Fruit fly (Drosophila melanogaster) whole organism, prepupa: ENCODE measurements around the gene CG14362.

Experiments
- CG16779 ChIP-seq: fragments of 200-800 bp; sonication (Bioruptor generic); optimal IDR thresholded peaks from 3 replicates; lab custom pipeline; 2017; ENCODE audit warnings: missing biosample characterization, mild to moderate bottlenecking, missing genetic modification characterization
- CG32006 ChIP-seq: fragments of 200-800 bp; sonication (Bioruptor generic); optimal IDR thresholded peaks from 3 replicates; lab custom pipeline; 2017; ENCODE audit warnings: missing biosample characterization, mild to moderate bottlenecking, missing genetic modification characterization
- CG6276 ChIP-seq: fragments of 200-800 bp; sonication (Bioruptor generic); optimal IDR thresholded peaks from 2 replicates; lab custom pipeline; 2017; ENCODE audit warnings: missing biosample characterization, mild to moderate bottlenecking, missing genetic modification characterization
- CG8119 ChIP-seq: fragments of 200-800 bp; sonication (Bioruptor generic); IDR thresholded peaks from 3 replicates; pipeline ENCODE4 v1.3.6; 2022; ENCODE audit warnings: missing biosample characterization, missing genetic modification characterization
- Eip93F ChIP-seq: fragments of 200-800 bp; sonication (Bioruptor generic); optimal IDR thresholded peaks from 2 replicates; lab custom pipeline; 2016; ENCODE audit warnings: missing biosample characterization, mild to moderate bottlenecking, missing genetic modification characterization
- Gug ChIP-seq: fragments of 200-800 bp; sonication (Bioruptor generic); IDR thresholded peaks from 2 replicates; pipeline ENCODE4 v1.3.6; 2022; ENCODE audit warnings: missing biosample characterization, missing genetic modification characterization
- Lpt ChIP-seq: fragments of 200-800 bp; sonication (Bioruptor generic); optimal IDR thresholded peaks from 3 replicates; lab custom pipeline; 2016; ENCODE audit warnings: missing biosample characterization, missing genetic modification characterization
- Sox14 ChIP-seq: fragments of 200-800 bp; sonication (Bioruptor generic); optimal IDR thresholded peaks from 3 replicates; lab custom pipeline; 2016; ENCODE audit warnings: missing biosample characterization, missing genetic modification characterization
- acj6 ChIP-seq: fragments of 200-800 bp; sonication (Bioruptor generic); optimal IDR thresholded peaks from 3 replicates; lab custom pipeline; 2016; ENCODE audit warnings: missing biosample characterization, missing genetic modification characterization
- esn ChIP-seq: fragments of 200-800 bp; sonication (Bioruptor generic); optimal IDR thresholded peaks from 2 replicates; lab custom pipeline; 2016; ENCODE audit warnings: missing biosample characterization, mild to moderate bottlenecking, missing genetic modification characterization, moderate library complexity
- lz ChIP-seq: fragments of 200-800 bp; sonication (Bioruptor generic); optimal IDR thresholded peaks from 3 replicates; lab custom pipeline; 2016; ENCODE audit warnings: missing biosample characterization, missing genetic modification characterization
- net ChIP-seq: fragments of 200-800 bp; sonication (Bioruptor generic); optimal IDR thresholded peaks from 3 replicates; lab custom pipeline; 2016; ENCODE audit warnings: missing biosample characterization, missing genetic modification characterization
- spab ChIP-seq: fragments of 200-800 bp; sonication (Bioruptor generic); optimal IDR thresholded peaks from 2 replicates; lab custom pipeline; 2017; ENCODE audit warnings: missing biosample characterization, mild to moderate bottlenecking, missing genetic modification characterization, missing genetic modification reagents
- vri ChIP-seq: fragments of 200-800 bp; sonication (Bioruptor generic); optimal IDR thresholded peaks from 3 replicates; lab custom pipeline; 2016; ENCODE audit warnings: missing biosample characterization, mild to moderate bottlenecking, missing genetic modification characterization

dm6 chr3R:13857339-13857738 is 2.1 kb upstream of the CG14362 start:
- peak; percentile 8 for TF ChIP-seq spab (GFP tag; lab: Kevin White, UChicago)
- TF ChIP-seq lz (GFP tag; lab: Kevin White, UChicago): no peak
- TF ChIP-seq CG32006: peak; percentile 84
- peak; percentile 90 for TF ChIP-seq CG8119 (GFP tag; lab: Robert Waterston, UW)
- peak; percentile 74 for TF ChIP-seq CG6276 (GFP tag; lab: Kevin White, UChicago)
- no peak for TF ChIP-seq esn
- TF ChIP-seq Sox14 (GFP tag; lab: Kevin White, UChicago): no peak
- TF ChIP-seq Lpt (GFP tag; lab: Kevin White, UChicago): peak; percentile 49
- TF ChIP-seq CG16779 (tag; lab: Kevin White, UChicago): no peak
- peak; percentile 63 for TF ChIP-seq net (GFP tag; lab: Kevin White, UChicago)
- TF ChIP-seq acj6 (GFP tag; lab: Kevin White, UChicago): peak; percentile 39
- no peak for TF ChIP-seq vri
- peak; percentile 70 for TF ChIP-seq Gug
- TF ChIP-seq Eip93F (GFP tag; lab: Kevin White, UChicago): no peak
